Worm (Caenorhabditis elegans) whole organism, late embryonic: ENCODE data around the gene F31B12.3.

Experiments
- F13H6.1 ChIP-seq: sonication (generic microtip); optimal IDR thresholded peaks from 2 replicates; lab custom pipeline; 2016; ENCODE audit warnings: missing genetic modification characterization, missing compliant biosample characterization
- K02D7.2 ChIP-seq: sonication (generic microtip); optimal IDR thresholded peaks from 2 replicates; lab custom pipeline; 2017; ENCODE audit warnings: mild to moderate bottlenecking, missing genetic modification characterization, missing compliant biosample characterization
- ahr-1 ChIP-seq: sonication (generic microtip); optimal IDR thresholded peaks from 2 replicates; lab custom pipeline; 2016; ENCODE audit warnings: missing genetic modification characterization, missing compliant biosample characterization
- ceh-2 ChIP-seq: sonication (generic microtip); optimal IDR thresholded peaks from 2 replicates; lab custom pipeline; 2016; ENCODE audit warnings: missing genotype, missing genetic modification characterization, missing compliant biosample characterization
- ceh-22 ChIP-seq: sonication (generic microtip); optimal IDR thresholded peaks from 2 replicates; lab custom pipeline; 2017; ENCODE audit warnings: missing biosample characterization, missing genetic modification characterization
- ceh-31 ChIP-seq: sonication (generic microtip); optimal IDR thresholded peaks from 2 replicates; lab custom pipeline; 2016; ENCODE audit warnings: missing genetic modification characterization, missing compliant biosample characterization
- ceh-34 ChIP-seq: sonication (generic microtip); optimal IDR thresholded peaks from 2 replicates; lab custom pipeline; 2016; ENCODE audit warnings: mild to moderate bottlenecking, missing genetic modification characterization, missing compliant biosample characterization
- ceh-48 ChIP-seq: sonication (generic microtip); optimal IDR thresholded peaks from 2 replicates; lab custom pipeline; 2016; ENCODE audit warnings: missing genetic modification characterization, inconsistent platforms, missing compliant biosample characterization
- che-1 ChIP-seq: sonication (generic microtip); optimal IDR thresholded peaks from 2 replicates; lab custom pipeline; 2016; ENCODE audit warnings: mild to moderate bottlenecking, missing genetic modification characterization, missing compliant biosample characterization
- dmd-4 ChIP-seq: sonication (generic microtip); optimal IDR thresholded peaks from 2 replicates; lab custom pipeline; 2016; ENCODE audit warnings: borderline replicate concordance, missing genetic modification characterization, missing compliant biosample characterization
- dve-1 ChIP-seq: sonication (generic microtip); optimal IDR thresholded peaks from 2 replicates; lab custom pipeline; 2017; ENCODE audit warnings: antibody characterized with exemption, mild to moderate bottlenecking, missing genetic modification characterization, missing compliant biosample characterization
- elt-2 ChIP-seq: sonication (generic microtip); optimal IDR thresholded peaks from 2 replicates; lab custom pipeline; 2016; ENCODE audit warnings: missing genetic modification reagents, missing genetic modification characterization, missing compliant biosample characterization
- eyg-1 ChIP-seq: sonication (generic microtip); optimal IDR thresholded peaks from 2 replicates; lab custom pipeline; 2016; ENCODE audit warnings: missing genotype, missing genetic modification characterization, missing compliant biosample characterization
- hlh-13 ChIP-seq: fragments of 200-800 bp; sonication (Bioruptor generic); optimal IDR thresholded peaks from 2 replicates; lab custom pipeline; 2018; ENCODE audit warnings: mild to moderate bottlenecking, missing genetic modification characterization, missing compliant biosample characterization
- hlh-6 ChIP-seq: sonication (generic microtip); optimal IDR thresholded peaks from 2 replicates; lab custom pipeline; 2016; ENCODE audit warnings: missing genotype, missing genetic modification characterization, missing compliant biosample characterization
- hlh-8 ChIP-seq: sonication (generic microtip); optimal IDR thresholded peaks from 2 replicates; lab custom pipeline; 2016; ENCODE audit warnings: missing genotype, missing genetic modification characterization, missing compliant biosample characterization
- lim-6 ChIP-seq: sonication (generic microtip); optimal IDR thresholded peaks from 2 replicates; lab custom pipeline; 2016; ENCODE audit warnings: missing genetic modification characterization, missing compliant biosample characterization
- nfya-1 ChIP-seq: sonication (generic microtip); optimal IDR thresholded peaks from 2 replicates; lab custom pipeline; 2017; ENCODE audit warnings: missing genetic modification characterization, mild to moderate bottlenecking, missing compliant biosample characterization, antibody characterized with exemption, moderate library complexity
- odd-2 ChIP-seq: sonication (generic microtip); optimal IDR thresholded peaks from 2 replicates; lab custom pipeline; 2017; ENCODE audit warnings: antibody characterized with exemption, mild to moderate bottlenecking, missing genetic modification characterization, missing compliant biosample characterization
- pat-9 ChIP-seq: fragments of 200-800 bp; sonication (Bioruptor generic); optimal IDR thresholded peaks from 2 replicates; lab custom pipeline; 2018; ENCODE audit warnings: mild to moderate bottlenecking, missing genetic modification characterization, moderate library complexity, missing compliant biosample characterization
- pax-1 ChIP-seq: fragments of 150-350 bp; optimal IDR thresholded peaks from 2 replicates; lab custom pipeline; 2014; ENCODE audit warnings: missing biosample characterization, missing genetic modification characterization
- pha-2 ChIP-seq: sonication (generic microtip); optimal IDR thresholded peaks from 2 replicates; lab custom pipeline; 2017; ENCODE audit warnings: mild to moderate bottlenecking, missing genetic modification characterization, missing compliant biosample characterization
- pqm-1 ChIP-seq: sonication (generic microtip); optimal IDR thresholded peaks from 2 replicates; lab custom pipeline; 2016; ENCODE audit warnings: missing genetic modification characterization, missing compliant biosample characterization
- syd-9 ChIP-seq: sonication (generic microtip); optimal IDR thresholded peaks from 2 replicates; lab custom pipeline; 2016; ENCODE audit warnings: mild to moderate bottlenecking, missing genetic modification characterization, moderate library complexity, missing compliant biosample characterization
- ttx-3 ChIP-seq: sonication (generic microtip); optimal IDR thresholded peaks from 2 replicates; lab custom pipeline; 2016; ENCODE audit warnings: missing genetic modification reagents, missing genetic modification characterization, missing compliant biosample characterization
- unc-42 ChIP-seq: sonication (generic microtip); optimal IDR thresholded peaks from 2 replicates; lab custom pipeline; 2016; ENCODE audit warnings: missing genotype, missing genetic modification characterization, missing compliant biosample characterization
- unc-55 ChIP-seq: sonication (generic microtip); optimal IDR thresholded peaks from 2 replicates; lab custom pipeline; 2017; ENCODE audit warnings: missing biosample characterization, missing genetic modification reagents, missing genetic modification characterization
- unc-86 ChIP-seq: sonication (generic microtip); optimal IDR thresholded peaks from 2 replicates; lab custom pipeline; 2016; ENCODE audit warnings: missing genetic modification characterization, missing compliant biosample characterization

Gene F31B12.3

DNA sequence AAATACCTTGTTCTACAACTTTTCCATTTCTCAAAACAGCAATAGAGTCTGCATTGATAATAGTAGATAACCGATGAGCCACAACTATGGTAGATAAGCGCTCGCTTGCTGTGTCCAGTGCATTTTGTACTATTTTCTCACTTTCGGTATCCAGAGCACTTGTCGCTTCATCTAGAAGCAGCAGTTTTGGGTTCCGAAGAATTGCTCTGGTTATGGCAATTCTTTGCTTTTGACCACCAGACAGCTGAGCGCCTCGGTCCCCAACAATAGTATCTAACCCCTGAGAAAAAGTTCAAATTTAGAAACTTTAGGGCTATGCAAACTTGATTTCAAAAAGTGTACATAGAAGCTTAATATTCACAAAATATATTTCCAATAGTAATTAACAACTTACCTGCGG is 39.2 kb upstream of the F31B12.3 start:
- TF ChIP-seq che-1 (tag; lab: Kevin White, UChicago) (no peak), ahr-1 (tag; lab: Kevin White, UChicago) (peak; percentile 13), dve-1 (tag; lab: Kevin White, UChicago) (no peak)
- TF ChIP-seq, all 69 proteins: peak for 1

DNA sequence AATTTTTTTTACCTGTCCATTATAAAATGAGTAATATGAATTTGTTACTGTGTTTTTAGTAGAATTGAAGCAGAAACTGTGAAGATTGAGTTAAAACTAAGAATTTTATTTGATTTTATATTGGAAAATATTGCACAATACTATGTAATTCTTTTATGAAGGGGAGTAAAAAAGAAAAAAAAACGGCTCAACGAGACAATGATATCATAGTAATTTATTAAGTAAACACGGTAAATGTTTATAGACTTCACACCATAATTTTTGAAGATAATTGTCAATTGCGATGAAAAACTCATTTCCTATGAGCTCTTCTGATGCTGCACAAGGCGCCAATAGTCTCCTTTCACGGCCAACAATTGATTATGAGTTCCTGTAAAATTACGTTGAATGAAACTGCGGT is 38.8 kb upstream of the F31B12.3 start, which contains the start of gene pgp-5:
pgp-5 (minus strand) TSS at position 87 of the 400 bp plus-strand sequence.
- TF ChIP-seq hlh-13 (GFP tag; lab: Kevin White, UChicago), result no peak

ce11 chrX:10853271-10853670 is 32.9 kb upstream of the F31B12.3 start:
- TF ChIP-seq elt-2 (no peak), unc-55 (GFP tag; lab: Kevin White, UChicago) (peak; percentile 30), syd-9 (tag; lab: Kevin White, UChicago) (no peak), ceh-22 (tag; lab: Kevin White, UChicago) (no peak), hlh-6 (tag; lab: Kevin White, UChicago) (no peak), nfya-1 (tag; lab: Kevin White, UChicago) (peak; percentile 52), ceh-34 (tag; lab: Kevin White, UChicago) (no peak)

DNA sequence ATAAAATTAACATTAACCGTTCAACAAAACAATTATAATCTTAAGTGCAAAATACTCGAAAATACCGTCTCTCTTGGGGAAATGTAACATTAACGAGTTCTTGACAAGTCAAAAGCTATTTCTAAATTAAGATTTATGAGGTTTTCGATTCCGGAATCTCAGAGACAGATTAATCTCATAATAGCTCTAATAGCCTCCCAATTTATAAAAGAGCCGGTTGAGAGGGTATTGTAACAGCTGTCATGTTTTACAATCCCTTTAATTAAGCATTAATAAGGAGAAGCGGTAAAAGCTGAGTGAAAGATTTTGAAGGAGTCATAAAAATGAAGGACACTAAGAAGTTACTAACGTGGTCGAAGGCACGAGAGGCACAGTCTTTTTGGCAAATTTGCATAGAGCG is 31.3 kb upstream of the F31B12.3 start:
- TF ChIP-seq unc-86 (tag; lab: Kevin White, UChicago) (no peak), odd-2 (tag; lab: Kevin White, UChicago) (no peak), eyg-1 (tag; lab: Kevin White, UChicago) (no peak), unc-42 (tag; lab: Kevin White, UChicago) (peak; percentile 51), lim-6 (tag; lab: Kevin White, UChicago) (no peak), ttx-3 (tag; lab: Kevin White, UChicago) (no peak), pax-1 (tag; lab: Kevin White, UChicago) (peak; percentile 24), F13H6.1 (tag; lab: Kevin White, UChicago) (no peak)
- TF ChIP-seq, all 69 proteins: peak for 2

ce11 chrX:10851202-10851601 is 30.8 kb upstream of the F31B12.3 start:
- no peak for TF ChIP-seq pat-9 (tag; lab: Kevin White, UChicago)
- TF ChIP-seq unc-55 (GFP tag; lab: Kevin White, UChicago), result peak; percentile 58
- no peak for TF ChIP-seq lim-6 (tag; lab: Kevin White, UChicago)
- TF ChIP-seq pqm-1 (tag; lab: Kevin White, UChicago), result no peak

DNA sequence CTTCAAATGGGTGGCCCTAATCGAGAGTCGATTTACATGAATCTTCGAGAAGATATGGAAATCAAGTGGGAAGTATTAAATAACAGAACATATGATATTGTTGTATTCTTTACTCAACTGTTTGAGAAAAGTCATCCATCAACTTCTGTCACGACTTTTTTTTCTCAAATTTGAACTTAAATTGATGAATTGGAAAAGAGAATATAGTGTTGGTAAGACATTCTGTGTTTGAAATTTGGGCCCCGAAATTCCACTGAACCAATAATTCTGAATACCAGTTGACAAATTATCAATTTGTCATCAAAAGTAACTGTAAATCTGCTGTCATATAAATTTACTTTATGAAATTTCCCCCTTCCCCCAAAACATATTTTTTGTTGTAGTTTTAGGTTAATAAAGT is 26.5 kb upstream of the F31B12.3 start:
- TF ChIP-seq dve-1 (tag; lab: Kevin White, UChicago) (no peak), ceh-48 (tag; lab: Kevin White, UChicago) (no peak), hlh-8 (tag; lab: Kevin White, UChicago) (no peak), K02D7.2 (tag; lab: Kevin White, UChicago) (no peak), ahr-1 (tag; lab: Kevin White, UChicago) (no peak)

DNA sequence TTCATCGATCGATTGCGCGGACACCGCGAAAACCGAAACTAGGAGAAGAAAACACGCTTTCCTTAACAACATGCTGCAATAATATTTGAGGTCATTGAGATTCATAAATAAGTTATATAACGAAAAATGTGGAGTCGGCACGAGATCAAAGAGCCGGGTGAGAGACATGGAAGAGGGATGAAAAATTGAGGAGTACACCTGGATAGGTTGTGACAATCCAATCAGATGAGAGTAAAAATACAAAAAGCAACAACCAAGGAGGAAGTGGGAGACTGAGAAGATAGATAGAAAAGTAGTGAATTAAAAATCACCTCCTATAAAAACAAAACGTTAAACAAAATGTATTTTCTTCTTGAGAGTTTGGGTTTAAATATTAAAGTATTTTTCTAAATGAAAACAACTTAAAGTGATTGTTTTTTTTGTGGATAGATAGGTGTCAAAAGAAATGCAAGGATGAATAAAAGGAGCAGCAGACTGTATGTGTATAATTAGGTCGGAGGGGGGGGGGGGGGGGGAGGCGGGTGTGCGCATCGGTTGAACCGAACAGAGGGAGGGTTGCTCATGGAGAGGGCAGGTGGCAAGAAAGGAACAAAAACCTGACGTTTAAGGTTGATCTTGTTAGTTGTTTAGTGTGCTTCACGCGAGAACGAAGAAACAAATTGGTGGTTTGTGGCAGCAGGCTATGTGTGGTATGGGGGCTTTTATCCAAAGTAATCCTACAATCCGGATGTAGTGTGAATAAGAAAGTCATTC is 24.4 kb upstream of the F31B12.3 start, which contains the start of gene C05A9.2:
C05A9.2 (minus strand) TSS at position 73 of the 753 bp plus-strand sequence.
- peak; percentile 37 for TF ChIP-seq elt-2
- no peak for TF ChIP-seq dmd-4 (tag; lab: Kevin White, UChicago)

- TF ChIP-seq F13H6.1 (tag; lab: Kevin White, UChicago) (no peak), ceh-2 (tag; lab: Kevin White, UChicago) (no peak), elt-2 (peak; percentile 87), ceh-31 (tag; lab: Kevin White, UChicago) (no peak), ttx-3 (tag; lab: Kevin White, UChicago) (no peak), pha-2 (no peak)
Observed at ce11 chrX:10844137-10844536, 23.7 kb upstream of the F31B12.3 start.
